Fruit fly (Drosophila melanogaster) whole organism, wandering third instar larva: ENCODE measurements around the gene CG14259.
A peak's percentile ranks its signal among the peaks of the same experiment; 100 is the strongest.

Experiments
- Dfd ChIP-seq: fragments of >200 bp; optimal IDR thresholded peaks from 2 replicates; lab custom pipeline; 2017; ENCODE audit warnings: missing biosample characterization, missing genetic modification characterization
- HLH106 ChIP-seq: fragments of 200-800 bp; optimal IDR thresholded peaks from 3 replicates; lab custom pipeline; 2019; ENCODE audit warnings: missing biosample characterization, mild to moderate bottlenecking, missing genetic modification characterization, moderate library complexity
- Hr83 ChIP-seq: fragments of 200-300 bp; sonication (Bioruptor generic); optimal IDR thresholded peaks from 2 replicates; lab custom pipeline; 2016; ENCODE audit warnings: missing biosample characterization, mild to moderate bottlenecking, missing genetic modification characterization, moderate library complexity; ENCODE audit not compliant: poor library complexity, severe bottlenecking
- Jra ChIP-seq: sonication (Bioruptor generic); optimal IDR thresholded peaks from 2 replicates; lab custom pipeline; 2016; ENCODE audit warnings: missing biosample characterization, missing genetic modification characterization
- Rel ChIP-seq, 2 experiments: fragments of 200-800 bp; sonication (Bioruptor generic) in 1 of 2; optimal IDR thresholded peaks; 2 replicates in 1 of 2; 3 replicates in 1 of 2; lab custom pipeline; 2016 to 2019; ENCODE audit warnings: mild to moderate bottlenecking in 2 of 2, missing biosample characterization in 2 of 2, missing genetic modification characterization in 2 of 2, moderate library complexity in 1 of 2
- br ChIP-seq: fragments of 200-800 bp; sonication (Bioruptor generic); optimal IDR thresholded peaks from 2 replicates; lab custom pipeline; 2016; ENCODE audit warnings: missing biosample characterization, missing genetic modification characterization
- brk ChIP-seq: fragments of 200-800 bp; sonication (Bioruptor generic); optimal IDR thresholded peaks from 2 replicates; lab custom pipeline; 2016; ENCODE audit warnings: missing biosample characterization, mild to moderate bottlenecking, missing genetic modification characterization
- foxo ChIP-seq, 2 experiments: fragments of 200-800 bp; sonication (Bioruptor generic); optimal IDR thresholded peaks; 2 replicates in 1 of 2; 3 replicates in 1 of 2; lab custom pipeline; 2016 to 2017; ENCODE audit warnings: missing biosample characterization in 2 of 2, missing genetic modification characterization in 2 of 2
- fru ChIP-seq: fragments of 200-800 bp; sonication (Bioruptor generic); optimal IDR thresholded peaks from 3 replicates; lab custom pipeline; 2016; ENCODE audit warnings: missing biosample characterization, mild to moderate bottlenecking, missing genetic modification characterization
- h ChIP-seq: fragments of 200-800 bp; sonication (Bioruptor generic); optimal IDR thresholded peaks from 3 replicates; lab custom pipeline; 2016; ENCODE audit warnings: missing biosample characterization, mild to moderate bottlenecking, missing genetic modification characterization
- jim ChIP-seq: fragments of 175-275, 200-325 bp; sonication (Bioruptor generic); optimal IDR thresholded peaks from 2 replicates; lab custom pipeline; 2016; ENCODE audit warnings: missing biosample characterization, mild to moderate bottlenecking, missing genetic modification characterization
- psq ChIP-seq: fragments of 200-800 bp; sonication (Bioruptor generic); optimal IDR thresholded peaks from 3 replicates; lab custom pipeline; 2017; ENCODE audit warnings: missing biosample characterization, mild to moderate bottlenecking, missing genetic modification characterization, moderate library complexity
- rgr ChIP-seq: fragments of 200-800 bp; sonication (Bioruptor generic); optimal IDR thresholded peaks from 3 replicates; lab custom pipeline; 2016; ENCODE audit warnings: missing biosample characterization, mild to moderate bottlenecking, missing genetic modification characterization
- sage ChIP-seq: fragments of 200-800 bp; sonication (Bioruptor generic); optimal IDR thresholded peaks from 2 replicates; lab custom pipeline; 2016; ENCODE audit warnings: missing biosample characterization, mild to moderate bottlenecking, missing genetic modification characterization

Gene CG14259

dm6 chr3R:27138700-27139099 is 44.4 kb downstream of the CG14259 start:
- no peak for TF ChIP-seq brk
- no peak for TF ChIP-seq rgr
- TF ChIP-seq fru (GFP tag; lab: Kevin White, UChicago) = no peak
- no peak for TF ChIP-seq Jra
- TF ChIP-seq Dfd (GFP tag; lab: Kevin White, UChicago) = no peak

- TF ChIP-seq Hr83 = no peak
- TF ChIP-seq foxo (GFP tag; optimal IDR thresholded peaks at IDR 0.05; lab: Kevin White, UChicago) = peak in 1 of 2 experiments; percentile 39
- no peak for TF ChIP-seq sage (GFP tag; lab: Kevin White, UChicago)
- TF ChIP-seq br (GFP tag; lab: Kevin White, UChicago) = peak; percentile 11
- no peak for TF ChIP-seq Dfd (GFP tag; lab: Kevin White, UChicago)
- peak; percentile 32 for TF ChIP-seq HLH106 (tag; lab: Kevin White, UChicago)
- no peak for TF ChIP-seq Rel (GFP tag; optimal IDR thresholded peaks at IDR 0.05; lab: Kevin White, UChicago)
- TF ChIP-seq Rel (tag; optimal IDR thresholded peaks at IDR 0.05; lab: Kevin White, UChicago) = no peak
- TF ChIP-seq fru (GFP tag; lab: Kevin White, UChicago) = peak; percentile 16
- no peak for TF ChIP-seq jim
- peak; percentile 19 for TF ChIP-seq psq (GFP tag; lab: Kevin White, UChicago)
- no peak for TF ChIP-seq Jra
- peak; percentile 7 for TF ChIP-seq h (GFP tag; lab: Kevin White, UChicago)
- TF ChIP-seq, all 38 proteins: peak for 6
Observed at dm6 chr3R:27139963-27140362, 45.6 kb downstream of the CG14259 start.
